Worm (Caenorhabditis elegans): ENCODE results near the gene clec-178.

The clec-178 gene

ce11 chrIV:5667191-5667590 lies 13.4 kb downstream of the clec-178 start:
- TF ChIP-seq pha-4 (tag; optimal IDR thresholded peaks at IDR 0.05): peak; percentile 14
- no peak for TF ChIP-seq bed-3 (GFP tag; optimal IDR thresholded peaks at IDR 0.05)

DNA sequence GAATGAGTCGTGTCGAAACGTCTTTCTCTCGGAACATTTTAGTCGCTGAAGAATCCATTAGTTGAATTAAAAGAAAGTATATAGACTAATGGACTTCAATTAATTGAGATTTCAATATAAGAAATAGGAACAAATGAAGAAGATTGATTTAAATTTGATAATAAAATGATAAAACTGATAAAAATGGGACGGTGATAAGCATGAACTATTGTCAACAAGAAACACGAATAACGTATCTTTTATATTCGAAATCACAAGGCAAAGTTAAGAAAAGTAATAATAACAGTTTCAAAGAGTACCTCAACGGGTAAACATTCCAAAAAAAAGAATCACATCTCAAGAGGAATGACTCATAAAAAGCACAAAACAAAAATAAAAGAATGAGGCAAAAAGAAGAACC lies 15.7 kb downstream of the clec-178 start, which contains the start of gene T19E7.6:
TSS of gene T19E7.6 (minus strand) at position 45 of the 400 bp plus-strand sequence.
- TF ChIP-seq lin-13 (tag; optimal IDR thresholded peaks at IDR 0.05) (no peak), unc-120 (tag; optimal IDR thresholded peaks at IDR 0.05; ENCODE audit: poor library complexity, severe bottlenecking) (no peak), flh-1 (GFP tag; optimal IDR thresholded peaks at IDR 0.05) (no peak), ces-1 (GFP tag; optimal IDR thresholded peaks at IDR 0.05) (no peak), unc-39 (tag; optimal IDR thresholded peaks at IDR 0.05) (no peak)

DNA sequence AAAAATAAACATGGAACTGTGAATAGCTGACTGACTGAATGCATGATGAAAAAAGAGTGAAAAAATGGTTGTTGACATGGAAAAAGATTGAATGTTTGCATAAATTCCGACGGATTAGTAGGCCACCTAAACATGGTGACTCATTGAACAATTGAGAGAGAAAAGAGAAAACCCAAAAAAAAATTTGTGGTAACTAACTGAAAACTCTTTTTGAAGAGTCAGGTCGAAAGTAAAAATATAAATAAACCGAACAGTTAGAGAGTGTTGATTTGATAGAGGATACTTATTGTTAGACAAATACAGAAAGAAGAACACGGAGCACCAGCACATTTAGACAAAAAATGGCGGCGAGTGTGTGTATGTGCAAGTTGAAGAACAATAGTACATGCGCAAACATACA lies 17.6 kb downstream of the clec-178 start:
- TF ChIP-seq elt-3 (tag; optimal IDR thresholded peaks at IDR 0.05): no peak
- no peak for TF ChIP-seq elt-1 (tag; optimal IDR thresholded peaks at IDR 0.05; ENCODE audit: borderline replicate concordance, insufficient read depth)
- TF ChIP-seq ham-2 (GFP tag; optimal IDR thresholded peaks at IDR 0.05): no peak
- no peak for TF ChIP-seq sptf-1 (tag; optimal IDR thresholded peaks at IDR 0.05)
- TF ChIP-seq nhr-28 (tag; optimal IDR thresholded peaks at IDR 0.05): no peak
- TF ChIP-seq bed-3 (GFP tag; optimal IDR thresholded peaks at IDR 0.05): no peak
- no peak for TF ChIP-seq ceh-83 (GFP tag; optimal IDR thresholded peaks at IDR 0.05)
- TF ChIP-seq tbx-8 (GFP tag; optimal IDR thresholded peaks at IDR 0.05): no peak
- TF ChIP-seq blmp-1 (tag; optimal IDR thresholded peaks at IDR 0.05): no peak
- TF ChIP-seq lsy-2 (tag; optimal IDR thresholded peaks at IDR 0.05): no peak
- TF ChIP-seq unc-62 (GFP tag; optimal IDR thresholded peaks at IDR 0.05): no peak
- no peak for TF ChIP-seq mep-1 (tag; optimal IDR thresholded peaks at IDR 0.05)
- TF ChIP-seq ceh-43 (GFP tag; optimal IDR thresholded peaks at IDR 0.05): no peak
- no peak for TF ChIP-seq unc-39 (tag; optimal IDR thresholded peaks at IDR 0.05)
- TF ChIP-seq nhr-12 (tag; optimal IDR thresholded peaks at IDR 0.05): no peak
- no peak for TF ChIP-seq ces-1 (GFP tag; optimal IDR thresholded peaks at IDR 0.05)

ce11 chrIV:5674435-5674834 lies 20.7 kb downstream of the clec-178 start, which contains the start of gene srd-5:
Gene srd-5, minus strand, starts transcription at chrIV:5674535.
- TF ChIP-seq drap-1 (GFP tag; optimal IDR thresholded peaks at IDR 0.05) (no peak), hlh-1 (tag; optimal IDR thresholded peaks at IDR 0.05) (no peak), unc-39 (tag; optimal IDR thresholded peaks at IDR 0.05) (no peak), nhr-76 (tag; optimal IDR thresholded peaks at IDR 0.05) (no peak), mep-1 (tag; optimal IDR thresholded peaks at IDR 0.05) (no peak), sem-2 (GFP tag; optimal IDR thresholded peaks at IDR 0.05) (no peak), nhr-237 (tag; optimal IDR thresholded peaks at IDR 0.05) (no peak), unc-120 (tag; optimal IDR thresholded peaks at IDR 0.05; ENCODE audit: poor library complexity, severe bottlenecking) (no peak), blmp-1 (tag; optimal IDR thresholded peaks at IDR 0.05) (no peak), sptf-1 (tag; optimal IDR thresholded peaks at IDR 0.05) (no peak), elt-1 (tag; optimal IDR thresholded peaks at IDR 0.05; ENCODE audit: borderline replicate concordance, insufficient read depth) (no peak), nhr-2 (tag; optimal IDR thresholded peaks at IDR 0.05) (no peak)

ce11 chrIV:5678044-5678443 lies 24.3 kb downstream of the clec-178 start, which contains the start of gene C55C3.4:
Gene C55C3.4, minus strand, starts transcription at chrIV:5678144.
- no peak for TF ChIP-seq mab-5 (tag; optimal IDR thresholded peaks at IDR 0.05)

DNA sequence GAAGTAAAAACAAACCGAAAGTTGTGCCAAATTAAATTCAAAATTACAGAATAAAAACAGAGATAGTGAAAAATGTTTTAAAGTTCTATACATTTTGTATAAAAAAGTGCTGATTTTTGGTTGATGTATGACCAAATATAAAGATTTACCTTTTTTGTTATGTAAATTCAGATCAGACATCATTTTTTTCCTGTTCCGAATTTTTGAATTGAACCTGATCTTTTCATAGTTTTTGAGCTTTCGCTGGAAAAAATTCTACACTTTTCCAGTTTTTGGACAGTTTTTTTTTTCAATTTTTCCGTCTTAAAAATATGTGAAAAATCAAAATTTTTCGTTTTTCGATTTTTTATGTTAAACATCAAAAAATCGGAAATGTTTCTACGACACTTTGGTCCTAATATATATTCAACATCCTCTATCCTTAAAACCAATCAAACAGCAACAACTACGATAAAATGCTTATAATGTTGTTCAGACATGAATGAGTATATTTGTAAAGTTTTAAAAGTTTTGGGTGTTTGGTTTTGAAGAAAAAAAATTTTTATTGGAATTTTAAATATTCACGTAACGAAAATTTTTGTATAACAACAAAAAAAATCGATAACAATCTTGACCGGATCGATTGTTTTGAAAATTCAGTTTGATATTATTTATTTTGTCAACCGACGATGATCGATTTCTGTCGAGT lies 28.9 kb downstream of the clec-178 start, which contains the start of the genes C55C3.7 and C55C3.6:
TSS of gene C55C3.7 (minus strand) at position 101 of the 688 bp plus-strand sequence.
TSS of gene C55C3.6 (plus strand) at position 638 of the 688 bp plus-strand sequence.
- TF ChIP-seq drap-1 (GFP tag; optimal IDR thresholded peaks at IDR 0.05) (no peak), elt-1 (tag; optimal IDR thresholded peaks at IDR 0.05; ENCODE audit: borderline replicate concordance, insufficient read depth) (no peak), zip-8 (tag; optimal IDR thresholded peaks at IDR 0.05) (no peak), blmp-1 (tag; optimal IDR thresholded peaks at IDR 0.05) (no peak), lin-13 (tag; optimal IDR thresholded peaks at IDR 0.05) (no peak), ztf-11 (tag; optimal IDR thresholded peaks at IDR 0.05) (no peak), lin-32 (GFP tag; optimal IDR thresholded peaks at IDR 0.05) (no peak)

Data from whole organism, mixed stage, embryonic.